Worm (Caenorhabditis elegans) whole organism, young adult: ENCODE results near the gene F13E6.1.

Experiments
- B0019.2 ChIP-seq: fragments of 200-800 bp; sonication (Bioruptor generic); conservative IDR thresholded peaks from 2 replicates; pipeline ENCODE4 v1.3.6; 2022; ENCODE audit warnings: missing genetic modification reagents, missing genetic modification characterization, missing compliant biosample characterization
- B0261.1 ChIP-seq: sonication (generic microtip); optimal IDR thresholded peaks from 2 replicates; lab custom pipeline; 2016; ENCODE audit warnings: mild to moderate bottlenecking, missing genetic modification characterization, moderate library complexity, missing compliant biosample characterization
- C06A6.2 ChIP-seq: fragments of 200-800 bp; sonication (Bioruptor generic); conservative IDR thresholded peaks from 2 replicates; pipeline ENCODE4 v1.3.6; 2022; ENCODE audit warnings: missing genetic modification characterization, missing compliant biosample characterization
- C17E4.6 ChIP-seq: fragments of 200-800 bp; sonication (Bioruptor generic); IDR thresholded peaks from 2 replicates; pipeline ENCODE4 v1.3.6; 2022; ENCODE audit warnings: missing genetic modification reagents, missing genetic modification characterization, missing compliant biosample characterization
- D2030.7 ChIP-seq: fragments of 200-800 bp; sonication (Bioruptor generic); IDR thresholded peaks from 2 replicates; pipeline ENCODE4 v1.3.6; 2022; ENCODE audit warnings: missing genetic modification reagents, missing genetic modification characterization, missing compliant biosample characterization
- F23B12.7 ChIP-seq: sonication (generic microtip); optimal IDR thresholded peaks from 2 replicates; lab custom pipeline; 2017; ENCODE audit warnings: missing genetic modification characterization, mild to moderate bottlenecking, missing compliant biosample characterization, antibody characterized with exemption, moderate library complexity; ENCODE audit not compliant: insufficient read depth
- F33H1.4 ChIP-seq: fragments of 200-800 bp; sonication (Bioruptor generic); IDR thresholded peaks from 2 replicates; pipeline ENCODE4 v1.3.6; 2022; ENCODE audit warnings: missing genetic modification reagents, missing genetic modification characterization, missing compliant biosample characterization
- F49E8.2 ChIP-seq: sonication (generic microtip); optimal IDR thresholded peaks from 3 replicates; lab custom pipeline; 2017; ENCODE audit warnings: missing genetic modification characterization, mild to moderate bottlenecking, missing compliant biosample characterization, antibody characterized with exemption, moderate library complexity; ENCODE audit not compliant: insufficient read depth
- F52B5.7 ChIP-seq: sonication (generic microtip); optimal IDR thresholded peaks from 2 replicates; lab custom pipeline; 2016; ENCODE audit warnings: mild to moderate bottlenecking, missing genetic modification characterization, missing compliant biosample characterization
- F55B11.4 ChIP-seq: sonication (generic microtip); optimal IDR thresholded peaks from 2 replicates; lab custom pipeline; 2016; ENCODE audit warnings: missing compliant biosample characterization, missing genetic modification characterization, borderline replicate concordance; ENCODE audit not compliant: insufficient read depth
- T26A5.8 ChIP-seq: sonication (generic microtip); optimal IDR thresholded peaks from 2 replicates; lab custom pipeline; 2016; ENCODE audit warnings: missing genetic modification characterization, missing compliant biosample characterization
- Y53G8AR.9 ChIP-seq: fragments of 200-800 bp; sonication (Bioruptor generic); conservative IDR thresholded peaks from 2 replicates; pipeline ENCODE4 v1.3.6; 2022; ENCODE audit warnings: missing genetic modification reagents, missing genetic modification characterization, missing compliant biosample characterization
- Y95B8A.8 ChIP-seq: fragments of 200-800 bp; sonication (Bioruptor generic); IDR thresholded peaks from 2 replicates; pipeline ENCODE4 v1.3.6; 2022; ENCODE audit warnings: missing genetic modification reagents, missing genetic modification characterization, missing compliant biosample characterization
- ama-1 ChIP-seq, 3 experiments: fragments of 150-350 bp in 1 of 3; sonication (generic microtip) in 2 of 3; optimal IDR thresholded peaks; 2 replicates each; lab custom pipeline; 2014 to 2018; ENCODE audit warnings: missing biosample characterization in 2 of 3, missing genetic modification characterization in 2 of 3, missing genetic modification reagents in 2 of 3
- aptf-2 ChIP-seq: fragments of 200-800 bp; sonication (Bioruptor generic); conservative IDR thresholded peaks from 2 replicates; pipeline ENCODE4 v1.3.6; 2022; ENCODE audit warnings: missing genetic modification reagents, missing genetic modification characterization, missing compliant biosample characterization
- aptf-3 ChIP-seq: fragments of 200-800 bp; sonication (Bioruptor generic); IDR thresholded peaks from 2 replicates; pipeline ENCODE4 v1.3.6; 2022; ENCODE audit warnings: missing genetic modification characterization, missing compliant biosample characterization
- attf-6 ChIP-seq: fragments of 200-800 bp; sonication (Bioruptor generic); IDR thresholded peaks from 2 replicates; pipeline ENCODE4 v1.3.6; 2022; ENCODE audit warnings: missing genetic modification reagents, missing genetic modification characterization, missing compliant biosample characterization
- cebp-1 ChIP-seq, 2 experiments: fragments of 200-800 bp in 1 of 2; sonication (Bioruptor generic) in 1 of 2; sonication (generic microtip) in 1 of 2; IDR thresholded peaks in 1 of 2; optimal IDR thresholded peaks in 1 of 2; 2 replicates each; pipeline versions ENCODE4 v1.3.6 to Lab custom; 2017 to 2022; ENCODE audit warnings: missing compliant biosample characterization in 2 of 2, missing genetic modification characterization in 2 of 2, mild to moderate bottlenecking in 1 of 2, missing genetic modification reagents in 1 of 2, moderate library complexity in 1 of 2
- ceh-100 ChIP-seq: fragments of 200-800 bp; sonication (Bioruptor generic); IDR thresholded peaks from 2 replicates; pipeline ENCODE4 v1.3.6; 2022; ENCODE audit warnings: missing genetic modification reagents, missing genetic modification characterization, missing compliant biosample characterization
- ceh-27 ChIP-seq: fragments of 200-800 bp; sonication (Bioruptor generic); optimal IDR thresholded peaks from 2 replicates; lab custom pipeline; 2018; ENCODE audit warnings: mild to moderate bottlenecking, missing genetic modification characterization, moderate library complexity, missing compliant biosample characterization
- ceh-58 ChIP-seq: fragments of 200-800 bp; sonication (Bioruptor generic); IDR thresholded peaks from 2 replicates; pipeline ENCODE4 v1.3.6; 2022; ENCODE audit warnings: missing genetic modification characterization, missing compliant biosample characterization
- ceh-91 ChIP-seq: fragments of 200-800 bp; sonication (Bioruptor generic); IDR thresholded peaks from 2 replicates; pipeline ENCODE4 v1.3.6; 2022; ENCODE audit warnings: missing genetic modification reagents, missing genetic modification characterization, missing compliant biosample characterization
- chd-7 ChIP-seq: sonication (generic microtip); optimal IDR thresholded peaks from 2 replicates; lab custom pipeline; 2016; ENCODE audit warnings: mild to moderate bottlenecking, missing genetic modification characterization, moderate library complexity, missing compliant biosample characterization
- die-1 ChIP-seq: sonication (generic microtip); optimal IDR thresholded peaks from 2 replicates; lab custom pipeline; 2016; ENCODE audit warnings: missing genotype, mild to moderate bottlenecking, missing genetic modification characterization, missing compliant biosample characterization
- egl-44 ChIP-seq: fragments of 200-800 bp; sonication (Bioruptor generic); IDR thresholded peaks from 2 replicates; pipeline ENCODE4 v1.3.6; 2022; ENCODE audit warnings: missing genetic modification reagents, missing genetic modification characterization, missing compliant biosample characterization
- fkh-3 ChIP-seq: sonication (generic microtip); optimal IDR thresholded peaks from 2 replicates; lab custom pipeline; 2016; ENCODE audit warnings: mild to moderate bottlenecking, missing genetic modification characterization, missing compliant biosample characterization
- hmg-20 ChIP-seq: fragments of 200-800 bp; sonication (Bioruptor generic); IDR thresholded peaks from 2 replicates; pipeline ENCODE4 v1.3.6; 2022; ENCODE audit warnings: missing genetic modification reagents, missing genetic modification characterization, missing compliant biosample characterization
- let-607 ChIP-seq, 2 experiments: fragments of 200-800 bp in 1 of 2; sonication (Bioruptor generic) in 1 of 2; sonication (generic microtip) in 1 of 2; optimal IDR thresholded peaks; 2 replicates each; lab custom pipeline; 2016 to 2018; ENCODE audit warnings: mild to moderate bottlenecking in 2 of 2, missing compliant biosample characterization in 2 of 2, missing genetic modification characterization in 2 of 2, moderate library complexity in 2 of 2, missing genotype in 1 of 2
- lin-40 ChIP-seq: sonication (generic microtip); optimal IDR thresholded peaks from 2 replicates; lab custom pipeline; 2016; ENCODE audit warnings: missing genetic modification characterization, mild to moderate bottlenecking, missing compliant biosample characterization, missing genotype, missing genetic modification reagents
- lir-1 ChIP-seq: fragments of 200-800 bp; sonication (Bioruptor generic); conservative IDR thresholded peaks from 2 replicates; pipeline ENCODE4 v1.3.6; 2022; ENCODE audit warnings: missing genetic modification reagents, missing genetic modification characterization, missing compliant biosample characterization
- lsl-1 ChIP-seq: fragments of 200-800 bp; sonication (Bioruptor generic); optimal IDR thresholded peaks from 2 replicates; lab custom pipeline; 2018; ENCODE audit warnings: mild to moderate bottlenecking, missing genetic modification characterization, moderate library complexity, missing compliant biosample characterization
- madf-6 ChIP-seq: fragments of 200-800 bp; sonication (Bioruptor generic); IDR thresholded peaks from 2 replicates; pipeline ENCODE4 v1.3.6; 2022; ENCODE audit warnings: missing genetic modification reagents, missing genetic modification characterization, missing compliant biosample characterization
- mes-4 ChIP-seq: sonication (generic microtip); optimal IDR thresholded peaks from 2 replicates; lab custom pipeline; 2016; ENCODE audit warnings: missing genotype, missing genetic modification characterization, missing compliant biosample characterization
- nhr-80 ChIP-seq: sonication (generic microtip); optimal IDR thresholded peaks from 2 replicates; lab custom pipeline; 2016; ENCODE audit warnings: missing genetic modification characterization, missing compliant biosample characterization
- nhr-90 ChIP-seq: sonication (generic microtip); optimal IDR thresholded peaks from 2 replicates; lab custom pipeline; 2016; ENCODE audit warnings: missing genotype, mild to moderate bottlenecking, missing genetic modification characterization, missing compliant biosample characterization
- pbrm-1 ChIP-seq: fragments of 200-800 bp; sonication (Bioruptor generic); IDR thresholded peaks from 2 replicates; pipeline ENCODE4 v1.3.6; 2022; ENCODE audit warnings: missing genetic modification reagents, missing genetic modification characterization, missing compliant biosample characterization
- rcor-1 ChIP-seq: fragments of 200-800 bp; sonication (Bioruptor generic); IDR thresholded peaks from 2 replicates; pipeline ENCODE4 v1.3.6; 2022; ENCODE audit warnings: missing genetic modification reagents, missing genetic modification characterization, missing compliant biosample characterization
- rec-8 ChIP-seq, 2 experiments: sonication (generic microtip); optimal IDR thresholded peaks; 2 replicates each; lab custom pipeline; 2016; ENCODE audit warnings: mild to moderate bottlenecking in 2 of 2, missing genetic modification characterization in 2 of 2, missing genetic modification reagents in 2 of 2, missing genotype in 2 of 2, missing biosample characterization in 1 of 2, missing compliant biosample characterization in 1 of 2, moderate library complexity in 1 of 2
- repo-1 ChIP-seq: sonication (generic microtip); optimal IDR thresholded peaks from 2 replicates; lab custom pipeline; 2017; ENCODE audit warnings: mild to moderate bottlenecking, missing genetic modification characterization, missing compliant biosample characterization
- snpc-1.1 ChIP-seq: sonication (generic microtip); optimal IDR thresholded peaks from 2 replicates; lab custom pipeline; 2017; ENCODE audit warnings: missing genetic modification characterization, mild to moderate bottlenecking, missing compliant biosample characterization, antibody characterized with exemption, moderate library complexity, missing genotype, missing genetic modification reagents; ENCODE audit not compliant: insufficient read depth
- ztf-26 ChIP-seq: sonication (generic microtip); optimal IDR thresholded peaks from 2 replicates; lab custom pipeline; 2017; ENCODE audit warnings: missing genetic modification characterization, missing compliant biosample characterization

Gene F13E6.1

DNA sequence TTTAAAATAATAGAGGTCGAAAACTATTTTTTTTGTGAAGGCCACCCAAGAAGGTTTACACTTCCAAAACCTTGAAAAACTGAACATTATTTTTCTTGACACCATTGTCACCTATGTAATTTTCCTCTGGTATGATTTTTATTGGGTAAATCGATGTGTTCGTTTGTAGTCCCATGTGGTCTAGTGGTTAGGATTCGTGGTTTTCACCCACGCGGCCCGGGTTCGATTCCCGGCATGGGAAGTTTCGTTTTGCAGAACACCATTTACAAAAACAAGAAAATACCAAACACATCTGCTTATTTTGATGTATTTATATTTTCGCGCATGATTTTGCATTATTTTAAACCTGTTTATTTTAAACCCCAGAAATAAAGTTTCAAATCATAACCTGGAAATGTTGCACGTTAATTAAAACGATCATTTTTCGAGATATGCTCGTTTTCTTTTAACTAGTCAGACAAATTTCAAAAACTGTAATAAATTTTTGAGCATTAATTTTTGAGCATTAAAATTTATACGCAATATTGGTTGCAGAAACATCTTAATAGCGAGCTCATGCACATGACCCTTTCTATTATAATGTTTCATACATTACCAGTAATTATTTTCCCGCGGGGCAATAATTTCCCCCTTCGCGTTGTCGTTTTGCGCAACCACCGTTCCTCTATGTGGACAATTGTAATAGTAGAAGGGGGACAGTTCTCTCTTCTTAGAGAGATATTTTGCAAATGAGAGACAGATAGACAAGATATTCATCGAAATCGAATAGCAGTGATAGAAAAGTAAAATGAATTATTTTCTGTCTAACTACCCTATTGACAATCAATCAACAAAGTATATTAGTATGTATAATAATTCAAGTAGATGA, 9.3 kb downstream of the F13E6.1 start (continued):
- TF ChIP-seq F55B11.4 (tag; lab: Kevin White, UChicago), result no peak
- TF ChIP-seq ceh-58 (GFP tag; lab: Robert Waterston, UW), result no peak
- TF ChIP-seq aptf-2, result no peak
- no peak for TF ChIP-seq ama-1 (optimal IDR thresholded peaks at IDR 0.05; lab: Kevin White, UChicago)
- TF ChIP-seq ama-1 (GFP tag; optimal IDR thresholded peaks at IDR 0.05; lab: Kevin White, UChicago), result peak; percentile 29 to 77
- TF ChIP-seq Y53G8AR.9 (GFP tag; lab: Robert Waterston, UW), result no peak
- no peak for TF ChIP-seq Y95B8A.8 (GFP tag; lab: Robert Waterston, UW)
- TF ChIP-seq B0019.2 (GFP tag; lab: Robert Waterston, UW), result no peak
- no peak for TF ChIP-seq F49E8.2 (tag; lab: Kevin White, UChicago)
- peak; percentile 86 for TF ChIP-seq pbrm-1 (GFP tag; lab: Robert Waterston, UW)
- TF ChIP-seq C06A6.2 (GFP tag; lab: Robert Waterston, UW), result no peak
- TF ChIP-seq repo-1, result no peak
- TF ChIP-seq ztf-26, result peak; percentile 6
- TF ChIP-seq C17E4.6 (GFP tag; lab: Robert Waterston, UW), result no peak
- no peak for TF ChIP-seq aptf-3 (GFP tag; lab: Robert Waterston, UW)
- no peak for TF ChIP-seq F23B12.7 (tag; lab: Kevin White, UChicago)
- TF ChIP-seq mes-4, result peak; percentile 50
- no peak for TF ChIP-seq snpc-1.1 (tag; lab: Kevin White, UChicago)
- TF ChIP-seq, all 124 proteins: peak for 35

DNA sequence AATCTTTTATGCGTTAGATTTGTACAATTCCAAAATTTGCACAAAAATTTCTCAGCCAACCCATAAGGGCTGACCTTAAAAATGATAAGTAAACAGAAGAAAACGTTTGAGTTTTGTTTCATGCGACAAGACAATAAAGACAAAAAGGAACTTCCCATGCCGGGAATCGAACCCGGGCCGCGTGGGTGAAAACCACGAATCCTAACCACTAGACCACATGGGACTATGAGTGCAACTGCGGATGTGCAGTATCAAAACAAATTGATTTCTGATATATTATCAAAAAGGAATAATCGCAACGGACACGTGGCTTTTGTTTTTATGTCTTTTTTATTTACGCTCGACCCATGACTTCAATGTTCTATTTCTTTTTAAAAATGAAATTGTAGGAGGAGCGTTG, 10.0 kb downstream of the F13E6.1 start:
- no peak for TF ChIP-seq cebp-1 (GFP tag; IDR thresholded peaks at IDR 0.05; lab: Robert Waterston, UW)
- peak; percentile 34 for TF ChIP-seq cebp-1 (tag; optimal IDR thresholded peaks at IDR 0.05; lab: Kevin White, UChicago)
- peak; percentile 60 for TF ChIP-seq B0261.1 (tag; lab: Kevin White, UChicago)
- TF ChIP-seq F33H1.4, result no peak
- TF ChIP-seq attf-6 (GFP tag; lab: Robert Waterston, UW), result peak; percentile 73; the same call in 1 of the 2 replicates
- no peak for TF ChIP-seq ceh-91
- TF ChIP-seq die-1 (tag; lab: Kevin White, UChicago), result peak; percentile 50
- TF ChIP-seq Y53G8AR.9 (GFP tag; lab: Robert Waterston, UW), result peak; percentile 57; the same call in 1 of the 2 replicates
- TF ChIP-seq rec-8 (tag; optimal IDR thresholded peaks at IDR 0.05; lab: Kevin White, UChicago), result peak in 1 of 2 experiments; percentile 73
- TF ChIP-seq chd-7 (tag; lab: Kevin White, UChicago), result peak; percentile 67
- TF ChIP-seq hmg-20, result 0 out of 2 replicates have a peak, but pooled peaks have one; percentile 29
- TF ChIP-seq nhr-90 (tag; lab: Kevin White, UChicago), result peak; percentile 68
- peak; percentile 53 for TF ChIP-seq fkh-3 (tag; lab: Kevin White, UChicago)
- 0 out of 2 replicates have a peak, but pooled peaks have one; percentile 44 for TF ChIP-seq egl-44
- no peak for TF ChIP-seq lir-1 (GFP tag; lab: Robert Waterston, UW)
- TF ChIP-seq T26A5.8 (tag; lab: Kevin White, UChicago), result peak; percentile 31
- peak; percentile 2 for TF ChIP-seq nhr-80
- TF ChIP-seq D2030.7 (GFP tag; lab: Robert Waterston, UW), result peak; percentile 64
- peak; percentile 29 for TF ChIP-seq ceh-27 (GFP tag; lab: Kevin White, UChicago)
- peak; percentile 59 for TF ChIP-seq rcor-1 (GFP tag; lab: Robert Waterston, UW)
- TF ChIP-seq F23B12.7 (tag; lab: Kevin White, UChicago), result no peak
- peak; percentile 39; the same call in 1 of the 2 replicates for TF ChIP-seq madf-6 (GFP tag; lab: Robert Waterston, UW)
- TF ChIP-seq C06A6.2 (GFP tag; lab: Robert Waterston, UW), result 0 out of 2 replicates have a peak, but pooled peaks have one; percentile 21
- TF ChIP-seq snpc-1.1 (tag; lab: Kevin White, UChicago), result no peak
- TF ChIP-seq ama-1 (optimal IDR thresholded peaks at IDR 0.05; lab: Kevin White, UChicago), result no peak
- TF ChIP-seq ama-1 (GFP tag; optimal IDR thresholded peaks at IDR 0.05; lab: Kevin White, UChicago), result no peak
- no peak for TF ChIP-seq repo-1
- peak; percentile 36 for TF ChIP-seq ceh-100
- TF ChIP-seq let-607 (tag; optimal IDR thresholded peaks at IDR 0.05; lab: Kevin White, UChicago), result peak in 1 of 2 experiments; percentile 29
- TF ChIP-seq pbrm-1 (GFP tag; lab: Robert Waterston, UW), result peak; percentile 73
- no peak for TF ChIP-seq lin-40 (tag; lab: Kevin White, UChicago)
- peak; percentile 8 for TF ChIP-seq lsl-1 (GFP tag; lab: Kevin White, UChicago)
- no peak for TF ChIP-seq F52B5.7 (tag; lab: Kevin White, UChicago)
